Fruit fly (Drosophila melanogaster) whole organism, embryonic: ENCODE data around the gene Tim17b2.

Experiments used
- Abd-B ChIP-seq: fragments of 200-800 bp; sonication (Bioruptor generic); optimal IDR thresholded peaks from 2 replicates; lab custom pipeline; 2018; ENCODE audit warnings: missing biosample characterization, mild to moderate bottlenecking, missing genetic modification characterization, moderate library complexity
- Asciz ChIP-seq: fragments of 200-800 bp; sonication (Bioruptor generic); optimal IDR thresholded peaks from 2 replicates; lab custom pipeline; 2017; ENCODE audit warnings: missing biosample characterization, mild to moderate bottlenecking, missing genetic modification characterization, missing genetic modification reagents
- CG10462 ChIP-seq: fragments of 200-800 bp; sonication (Bioruptor generic); optimal IDR thresholded peaks from 2 replicates; lab custom pipeline; 2016; ENCODE audit warnings: missing biosample characterization, missing genetic modification characterization
- CG10654 ChIP-seq: fragments of 200-800 bp; sonication (Bioruptor generic); optimal IDR thresholded peaks from 2 replicates; lab custom pipeline; 2016; ENCODE audit warnings: missing biosample characterization, missing genetic modification characterization
- CG11696 ChIP-seq: fragments of 200-800 bp; sonication (Bioruptor generic); IDR thresholded peaks from 2 replicates; pipeline ENCODE4 v1.3.6; 2022; ENCODE audit warnings: missing biosample characterization, missing genetic modification characterization
- CG13775 ChIP-seq: fragments of 200-800 bp; sonication (Bioruptor generic); optimal IDR thresholded peaks from 3 replicates; lab custom pipeline; 2017; ENCODE audit warnings: missing biosample characterization, mild to moderate bottlenecking, missing genetic modification characterization
- CG14965 ChIP-seq: fragments of 200-800 bp; sonication (Bioruptor generic); optimal IDR thresholded peaks from 2 replicates; lab custom pipeline; 2016; ENCODE audit warnings: missing biosample characterization, missing genetic modification characterization, borderline replicate concordance
- CG15601 ChIP-seq: fragments of 200-800 bp; sonication (Bioruptor generic); optimal IDR thresholded peaks from 3 replicates; lab custom pipeline; 2019; ENCODE audit warnings: missing biosample characterization, mild to moderate bottlenecking, missing genetic modification characterization, moderate library complexity
- CG15696 ChIP-seq: fragments of 200-800 bp; sonication (Bioruptor generic); optimal IDR thresholded peaks from 2 replicates; lab custom pipeline; 2019; ENCODE audit warnings: missing biosample characterization, mild to moderate bottlenecking, missing genetic modification characterization, moderate library complexity
- CG16815 ChIP-seq: fragments of 200-800 bp; sonication (Bioruptor generic); optimal IDR thresholded peaks from 3 replicates; lab custom pipeline; 2017; ENCODE audit warnings: missing biosample characterization, mild to moderate bottlenecking, missing genetic modification characterization
- CG17328 ChIP-seq: fragments of 200-800 bp; sonication (Bioruptor generic); IDR thresholded peaks from 2 replicates; pipeline ENCODE4 v1.3.6; 2022; ENCODE audit warnings: missing biosample characterization, missing genetic modification characterization
- CG18262 ChIP-seq: fragments of 200-800 bp; optimal IDR thresholded peaks from 3 replicates; lab custom pipeline; 2019; ENCODE audit warnings: missing biosample characterization, mild to moderate bottlenecking, missing genetic modification characterization, moderate library complexity
- CG18599 ChIP-seq: fragments of 200-800 bp; sonication (Bioruptor generic); optimal IDR thresholded peaks from 3 replicates; lab custom pipeline; 2017; ENCODE audit warnings: missing biosample characterization, missing genetic modification characterization, mild to moderate bottlenecking, moderate library complexity, missing genetic modification reagents
- CG2199 ChIP-seq: fragments of 200-800 bp; sonication (Bioruptor generic); IDR thresholded peaks from 3 replicates; pipeline ENCODE4 v1.3.6; 2022; ENCODE audit warnings: missing biosample characterization, missing genetic modification characterization
- CG30431 ChIP-seq: fragments of 200-800 bp; sonication (Bioruptor generic); optimal IDR thresholded peaks from 2 replicates; lab custom pipeline; 2017; ENCODE audit warnings: missing biosample characterization, missing genetic modification characterization
- CG31224 ChIP-seq: fragments of 200-800 bp; sonication (Bioruptor generic); IDR thresholded peaks from 2 replicates; pipeline ENCODE4 v1.3.6; 2022; ENCODE audit warnings: missing biosample characterization, missing genetic modification characterization
- CG6689 ChIP-seq: fragments of 200-800 bp; sonication (Bioruptor generic); IDR thresholded peaks from 2 replicates; pipeline ENCODE4 v1.3.6; 2022; ENCODE audit warnings: missing biosample characterization, missing genetic modification characterization
- CG6813 ChIP-seq: fragments of 200-800 bp; sonication (Bioruptor generic); optimal IDR thresholded peaks from 2 replicates; lab custom pipeline; 2017; ENCODE audit warnings: missing biosample characterization, missing genetic modification characterization, mild to moderate bottlenecking, moderate library complexity, missing genetic modification reagents
- CG7839 ChIP-seq: fragments of 200-800 bp; sonication (Bioruptor generic); optimal IDR thresholded peaks from 3 replicates; lab custom pipeline; 2018; ENCODE audit warnings: missing biosample characterization, mild to moderate bottlenecking, missing genetic modification characterization, moderate library complexity
- CG9215 ChIP-seq: fragments of 200-800 bp; sonication (Bioruptor generic); IDR thresholded peaks from 2 replicates; pipeline ENCODE4 v1.3.6; 2022; ENCODE audit warnings: missing biosample characterization, missing genetic modification characterization
- CG9727 ChIP-seq: fragments of 200-800 bp; sonication (Bioruptor generic); optimal IDR thresholded peaks from 3 replicates; lab custom pipeline; 2017; ENCODE audit warnings: missing biosample characterization, mild to moderate bottlenecking, missing genetic modification characterization
- CHES-1-like ChIP-seq: fragments of 200-800 bp; sonication (Bioruptor generic); optimal IDR thresholded peaks from 2 replicates; lab custom pipeline; 2016; ENCODE audit warnings: missing biosample characterization, missing genetic modification characterization
- CoRest ChIP-seq: fragments of 200-800 bp; sonication (Bioruptor generic); optimal IDR thresholded peaks from 3 replicates; lab custom pipeline; 2018; ENCODE audit warnings: missing biosample characterization, mild to moderate bottlenecking, missing genetic modification characterization, moderate library complexity
- D ChIP-seq, 2 experiments: fragments of 200-800 bp in 1 of 2; fragments of >200 bp in 1 of 2; sonication (Bioruptor generic) in 1 of 2; optimal IDR thresholded peaks; 2 replicates in 1 of 2; 3 replicates in 1 of 2; lab custom pipeline; 2017; ENCODE audit warnings: mild to moderate bottlenecking in 1 of 2, missing biosample characterization in 1 of 2, missing genetic modification characterization in 1 of 2, missing genetic modification reagents in 1 of 2
- Deaf1 ChIP-seq: fragments of 200-800 bp; optimal IDR thresholded peaks from 3 replicates; lab custom pipeline; 2019; ENCODE audit warnings: missing biosample characterization, mild to moderate bottlenecking, missing genetic modification characterization, moderate library complexity
- Hr3 ChIP-seq: fragments of 200-800 bp; sonication (Bioruptor generic); optimal IDR thresholded peaks from 3 replicates; lab custom pipeline; 2016; ENCODE audit warnings: missing biosample characterization, missing genetic modification characterization
- Oli ChIP-seq: fragments of 200-800 bp; sonication (Bioruptor generic); optimal IDR thresholded peaks from 2 replicates; lab custom pipeline; 2018; ENCODE audit warnings: missing biosample characterization, mild to moderate bottlenecking, missing genetic modification characterization, moderate library complexity
- PHDP ChIP-seq: fragments of 200-800 bp; sonication (Bioruptor generic); optimal IDR thresholded peaks from 3 replicates; lab custom pipeline; 2018; ENCODE audit warnings: missing biosample characterization, mild to moderate bottlenecking, missing genetic modification characterization, moderate library complexity
- Scr ChIP-seq: fragments of 200-800 bp; sonication (Bioruptor generic); IDR thresholded peaks from 2 replicates; pipeline ENCODE4 v1.3.6; 2022; ENCODE audit warnings: missing biosample characterization, missing genetic modification characterization; ENCODE audit not compliant: partially characterized antibody
- Sin3A ChIP-seq: fragments of >200 bp; optimal IDR thresholded peaks from 2 replicates; lab custom pipeline; 2018
- Ssrp ChIP-seq: fragments of 200-800 bp; sonication (Bioruptor generic); optimal IDR thresholded peaks from 2 replicates; lab custom pipeline; 2018; ENCODE audit warnings: missing biosample characterization, mild to moderate bottlenecking, missing genetic modification characterization, moderate library complexity
- ara ChIP-seq: fragments of 200-800 bp; sonication (Bioruptor generic); IDR thresholded peaks from 2 replicates; pipeline ENCODE4 v1.3.6; 2022; ENCODE audit warnings: missing biosample characterization, missing genetic modification characterization
- ash1 ChIP-seq: fragments of 200-800 bp; sonication (Bioruptor generic); optimal IDR thresholded peaks from 2 replicates; lab custom pipeline; 2018; ENCODE audit warnings: missing biosample characterization, mild to moderate bottlenecking, missing genetic modification characterization
- az2 ChIP-seq: fragments of 200-800 bp; sonication (Bioruptor generic); optimal IDR thresholded peaks from 3 replicates; lab custom pipeline; 2016; ENCODE audit warnings: missing biosample characterization, missing genetic modification characterization
- ci ChIP-seq: fragments of 200-800 bp; sonication (Bioruptor generic); IDR thresholded peaks from 3 replicates; pipeline ENCODE4 v1.3.6; 2022; ENCODE audit warnings: missing biosample characterization, missing genetic modification characterization
- dm ChIP-seq: fragments of 200-800 bp; sonication (Bioruptor generic); optimal IDR thresholded peaks from 3 replicates; lab custom pipeline; 2016; ENCODE audit warnings: missing biosample characterization, missing genetic modification characterization
- gem ChIP-seq: fragments of 200-800 bp; sonication (Bioruptor generic); optimal IDR thresholded peaks from 2 replicates; lab custom pipeline; 2019; ENCODE audit warnings: missing biosample characterization, mild to moderate bottlenecking, missing genetic modification characterization, moderate library complexity
- lilli ChIP-seq: fragments of 200-800 bp; sonication (Bioruptor generic); optimal IDR thresholded peaks from 3 replicates; lab custom pipeline; 2016; ENCODE audit warnings: missing biosample characterization, missing genetic modification characterization
- nau ChIP-seq: fragments of 200-800 bp; sonication (Bioruptor generic); optimal IDR thresholded peaks from 3 replicates; lab custom pipeline; 2017; ENCODE audit warnings: missing biosample characterization, mild to moderate bottlenecking, missing genetic modification characterization, missing genetic modification reagents
- pfk ChIP-seq: fragments of 200-800 bp; sonication (Bioruptor generic); optimal IDR thresholded peaks from 2 replicates; lab custom pipeline; 2018; ENCODE audit warnings: missing biosample characterization, mild to moderate bottlenecking, missing genetic modification characterization, moderate library complexity
- prd ChIP-seq, 3 experiments: fragments of >200 bp in 2 of 3; fragments of 200-800 bp in 1 of 3; sonication (Bioruptor generic) in 1 of 3; optimal IDR thresholded peaks in 2 of 3; IDR thresholded peaks in 1 of 3; 2 replicates in 2 of 3; 3 replicates in 1 of 3; pipeline versions ENCODE4 v1.3.6 to Lab custom; 2017 to 2022; ENCODE audit warnings: missing biosample characterization in 1 of 3, missing genetic modification characterization in 1 of 3
- scrt ChIP-seq: fragments of 200-800 bp; sonication (Bioruptor generic); optimal IDR thresholded peaks from 2 replicates; lab custom pipeline; 2018; ENCODE audit warnings: missing biosample characterization, mild to moderate bottlenecking, missing genetic modification characterization, moderate library complexity
- sens-2 ChIP-seq: fragments of 200-800 bp; sonication (Bioruptor generic); IDR thresholded peaks from 2 replicates; pipeline ENCODE4 v1.3.6; 2022; ENCODE audit warnings: missing biosample characterization, missing genetic modification characterization
- sr ChIP-seq: fragments of 200-800 bp; sonication (Bioruptor generic); IDR thresholded peaks from 3 replicates; pipeline ENCODE4 v1.3.6; 2022; ENCODE audit warnings: missing biosample characterization, missing genetic modification characterization
- ssp ChIP-seq: fragments of 200-800 bp; sonication (Bioruptor generic); IDR thresholded peaks from 2 replicates; pipeline ENCODE4 v1.3.6; 2022; ENCODE audit warnings: missing biosample characterization, missing genetic modification characterization
- tio ChIP-seq: fragments of 200-800 bp; sonication (Bioruptor generic); optimal IDR thresholded peaks from 2 replicates; lab custom pipeline; 2017; ENCODE audit warnings: missing biosample characterization, missing genetic modification characterization, inconsistent platforms
- vvl ChIP-seq: fragments of 200-800 bp; sonication (Bioruptor generic); IDR thresholded peaks from 2 replicates; pipeline ENCODE4 v1.3.6; 2022; ENCODE audit warnings: missing biosample characterization, missing genetic modification characterization
- zen ChIP-seq: fragments of 200-800 bp; sonication (Bioruptor generic); optimal IDR thresholded peaks from 3 replicates; lab custom pipeline; 2018; ENCODE audit warnings: missing biosample characterization, mild to moderate bottlenecking, missing genetic modification characterization, moderate library complexity

Tim17b2 gene

DNA sequence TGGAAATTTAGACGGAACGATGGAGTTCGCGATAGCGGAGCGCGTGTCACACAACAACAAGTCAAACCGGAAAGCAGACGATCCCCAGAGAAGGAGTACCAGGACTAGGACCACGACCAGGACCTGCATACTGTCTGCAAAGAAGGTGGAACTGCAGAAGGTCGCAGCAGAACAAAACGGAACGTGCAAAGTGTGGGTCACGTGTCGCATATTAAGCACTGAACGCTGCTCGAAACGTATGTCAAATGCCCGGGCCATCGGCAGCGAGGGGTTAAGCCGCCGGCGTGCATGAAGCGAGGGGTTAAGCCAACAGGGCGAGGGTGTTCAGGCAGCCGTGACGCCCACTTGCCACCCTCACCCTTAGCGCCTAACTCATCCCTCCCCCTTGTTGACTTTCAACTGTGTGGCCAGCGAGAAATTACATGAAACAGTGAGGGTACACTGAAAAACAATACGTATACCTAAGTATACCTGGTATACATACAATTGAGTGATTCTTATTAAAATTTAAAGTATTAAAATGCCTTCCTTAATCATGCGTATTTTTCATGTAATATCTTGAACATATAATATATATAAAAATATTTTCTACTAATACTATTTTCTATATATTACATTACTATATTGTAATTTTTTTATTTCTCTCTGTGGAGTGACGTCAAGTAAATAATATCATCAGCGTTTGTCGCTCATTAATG, 42.5 kb upstream of the Tim17b2 start (continued):
- TF ChIP-seq CG18262 (peak; percentile 88), dm (GFP tag; lab: Kevin White, UChicago) (no peak), D (optimal IDR thresholded peaks at IDR 0.05; lab: Kevin White, UChicago) (no peak), D (GFP tag; optimal IDR thresholded peaks at IDR 0.05; lab: Kevin White, UChicago) (peak; percentile 63), CG2199 (GFP tag; lab: Robert Waterston, UW) (no peak), scrt (GFP tag; lab: Kevin White, UChicago) (peak; percentile 9), Hr3 (GFP tag; lab: Kevin White, UChicago) (peak; percentile 13), ci (GFP tag; lab: Robert Waterston, UW) (0 out of 3 replicates have a peak, but pooled peaks have one; percentile 24), ara (GFP tag; lab: Robert Waterston, UW) (peak; percentile 38; the same call in 1 of the 2 replicates), CG13775 (GFP tag; lab: Kevin White, UChicago) (peak; percentile 6), sr (no peak), az2 (GFP tag; lab: Kevin White, UChicago) (peak; percentile 39), Oli (peak; percentile 1), CG16815 (GFP tag; lab: Kevin White, UChicago) (no peak), Asciz (peak; percentile 12), nau (GFP tag; lab: Kevin White, UChicago) (no peak), gem (tag; lab: Kevin White, UChicago) (peak; percentile 79), zen (tag; lab: Kevin White, UChicago) (peak; percentile 32), vvl (GFP tag; lab: Robert Waterston, UW) (peak; percentile 57; the same call in 1 of the 2 replicates), CG18599 (GFP tag; lab: Kevin White, UChicago) (peak; percentile 29), pfk (GFP tag; lab: Kevin White, UChicago) (no peak), CG30431 (no peak), CG7839 (peak; percentile 69), CG15696 (tag; lab: Kevin White, UChicago) (peak; percentile 69), CG10462 (GFP tag; lab: Kevin White, UChicago) (no peak), CHES-1-like (GFP tag; lab: Kevin White, UChicago) (no peak), Abd-B (peak; percentile 28), Ssrp (peak; percentile 53), CG14965 (GFP tag; lab: Kevin White, UChicago) (no peak), Deaf1 (tag; lab: Kevin White, UChicago) (peak; percentile 32), CG9215 (GFP tag; lab: Robert Waterston, UW) (no peak), CG6813 (no peak), Scr (GFP tag; lab: Robert Waterston, UW) (no peak), CG11696 (GFP tag; lab: Robert Waterston, UW) (no peak), prd (optimal IDR thresholded peaks at IDR 0.05; lab: Kevin White, UChicago) (no peak), prd (GFP tag; IDR thresholded peaks at IDR 0.05; lab: Robert Waterston, UW) (peak; percentile 26; the same call in 1 of the 3 replicates), sens-2 (0 out of 2 replicates have a peak, but pooled peaks have one; percentile 8), ash1 (GFP tag; lab: Kevin White, UChicago) (no peak), tio (GFP tag; lab: Kevin White, UChicago) (peak; percentile 14), ssp (GFP tag; lab: Robert Waterston, UW) (no peak), CG10654 (GFP tag; lab: Kevin White, UChicago) (no peak), PHDP (tag; lab: Kevin White, UChicago) (peak; percentile 45), CG31224 (GFP tag; lab: Robert Waterston, UW) (no peak), CG6689 (peak; percentile 45), CG15601 (tag; lab: Kevin White, UChicago) (peak; percentile 70), Sin3A (lab: Kevin White, UChicago) (no peak), CG17328 (peak; percentile 26; the same call in 1 of the 2 replicates), CG9727 (peak; percentile 71), lilli (GFP tag; lab: Kevin White, UChicago) (no peak), CoRest (tag; lab: Kevin White, UChicago) (peak; percentile 72)
